Fruit fly (Drosophila melanogaster): Measurements from ENCODE around the gene Srx.

The Srx gene

dm6 chrX:17830211-17830616 is 26.6 kb upstream of the Srx start (continued):
- TF ChIP-seq az2 (GFP tag; optimal IDR thresholded peaks at IDR 0.05), result no peak
- TF ChIP-seq vnd (GFP tag; IDR thresholded peaks at IDR 0.05; ENCODE audit: partially characterized antibody), result no peak
- TF ChIP-seq Dip2 (GFP tag; IDR thresholded peaks at IDR 0.05), result no peak
- peak; percentile 22 for TF ChIP-seq Usf (GFP tag; optimal IDR thresholded peaks at IDR 0.05)
- TF ChIP-seq btn (GFP tag; optimal IDR thresholded peaks at IDR 0.05), result no peak
- peak; percentile 15 for TF ChIP-seq slp2 (GFP tag; optimal IDR thresholded peaks at IDR 0.05)
- no peak for TF ChIP-seq HHEX (GFP tag; optimal IDR thresholded peaks at IDR 0.05)
- peak; percentile 10 for TF ChIP-seq zen (tag; optimal IDR thresholded peaks at IDR 0.05)
- no peak for TF ChIP-seq ssp (GFP tag; IDR thresholded peaks at IDR 0.05)
- TF ChIP-seq ac (GFP tag; optimal IDR thresholded peaks at IDR 0.05), result no peak
- TF ChIP-seq slou (GFP tag; optimal IDR thresholded peaks at IDR 0.05), result no peak
- TF ChIP-seq lilli (GFP tag; optimal IDR thresholded peaks at IDR 0.05), result no peak
- TF ChIP-seq trh (GFP tag; optimal IDR thresholded peaks at IDR 0.05), result no peak
- no peak for TF ChIP-seq CG14860 (GFP tag; IDR thresholded peaks at IDR 0.05; ENCODE audit: partially characterized antibody)
- TF ChIP-seq wek (GFP tag; optimal IDR thresholded peaks at IDR 0.05), result no peak
- TF ChIP-seq en (GFP tag; optimal IDR thresholded peaks at IDR 0.05), result no peak
- no peak for TF ChIP-seq Hey (tag; optimal IDR thresholded peaks at IDR 0.05)
- TF ChIP-seq CG10274 (GFP tag; optimal IDR thresholded peaks at IDR 0.05), result peak; percentile 2
- TF ChIP-seq CG43689 (GFP tag; IDR thresholded peaks at IDR 0.05), result no peak
- no peak for TF ChIP-seq Fer3 (tag; optimal IDR thresholded peaks at IDR 0.05)
- TF ChIP-seq HLH4C (GFP tag; IDR thresholded peaks at IDR 0.05; ENCODE audit: partially characterized antibody), result no peak
- no peak for TF ChIP-seq slbo (GFP tag; IDR thresholded peaks at IDR 0.05)
- TF ChIP-seq toy (GFP tag; IDR thresholded peaks at IDR 0.05), result no peak
- no peak for TF ChIP-seq bigmax (GFP tag; optimal IDR thresholded peaks at IDR 0.05)
- no peak for TF ChIP-seq fd64A (GFP tag; optimal IDR thresholded peaks at IDR 0.05)
- no peak for TF ChIP-seq Neu2 (GFP tag; optimal IDR thresholded peaks at IDR 0.05; ENCODE audit: borderline replicate concordance)
- no peak for TF ChIP-seq CG14667 (GFP tag; IDR thresholded peaks at IDR 0.05)
- TF ChIP-seq Bteb2 (GFP tag; optimal IDR thresholded peaks at IDR 0.05), result no peak
- no peak for TF ChIP-seq fru (optimal IDR thresholded peaks at IDR 0.05)
- no peak for TF ChIP-seq CG8089 (GFP tag; optimal IDR thresholded peaks at IDR 0.05)
- no peak for TF ChIP-seq CG14965 (GFP tag; optimal IDR thresholded peaks at IDR 0.05; ENCODE audit: borderline replicate concordance)
- TF ChIP-seq Dbx (GFP tag; IDR thresholded peaks at IDR 0.05), result no peak
- TF ChIP-seq gce (GFP tag; IDR thresholded peaks at IDR 0.05), result no peak
- TF ChIP-seq E2f1 (GFP tag; IDR thresholded peaks at IDR 0.05), result no peak
- peak; percentile 58 for TF ChIP-seq CG33557 (GFP tag; optimal IDR thresholded peaks at IDR 0.05)
- no peak for TF ChIP-seq Dip3 (GFP tag; optimal IDR thresholded peaks at IDR 0.05)
- no peak for TF ChIP-seq scrt (GFP tag; optimal IDR thresholded peaks at IDR 0.05)
- TF ChIP-seq CG14710 (tag; optimal IDR thresholded peaks at IDR 0.05), result peak; percentile 57
- no peak for TF ChIP-seq Lhr (GFP tag; optimal IDR thresholded peaks at IDR 0.05)
- no peak for TF ChIP-seq crol (GFP tag; IDR thresholded peaks at IDR 0.05)

- TF ChIP-seq Jarid2 (GFP tag; optimal IDR thresholded peaks at IDR 0.05) (peak; percentile 62), CG12071 (GFP tag; optimal IDR thresholded peaks at IDR 0.05) (no peak), chinmo (GFP tag; IDR thresholded peaks at IDR 0.05; ENCODE audit: partially characterized antibody) (peak; percentile 95), CG12744 (GFP tag; optimal IDR thresholded peaks at IDR 0.05) (no peak), otp (GFP tag; IDR thresholded peaks at IDR 0.05) (no peak), CG15514 (GFP tag; optimal IDR thresholded peaks at IDR 0.05) (peak; percentile 8), CG34224 (GFP tag; IDR thresholded peaks at IDR 0.05; ENCODE audit: partially characterized antibody) (peak; percentile 19; the same call in 1 of the 3 replicates), nom (GFP tag; optimal IDR thresholded peaks at IDR 0.05) (peak; percentile 25), Max (GFP tag; optimal IDR thresholded peaks at IDR 0.05) (no peak), CG17186 (GFP tag; optimal IDR thresholded peaks at IDR 0.05) (no peak), oc (tag; optimal IDR thresholded peaks at IDR 0.05) (no peak), CG31224 (GFP tag; IDR thresholded peaks at IDR 0.05) (no peak), sc (optimal IDR thresholded peaks at IDR 0.05) (no peak), sc (GFP tag; optimal IDR thresholded peaks at IDR 0.05) (no peak)
Observed at dm6 chrX:17830644-17831043, 26.1 kb upstream of the Srx start, which contains the start of gene CG6398. Gene CG6398, plus strand, starts transcription at chrX:17830828.
